Worm (Caenorhabditis elegans) whole organism, L2 larva: ENCODE data around the gene sulp-4.
A peak's percentile ranks its signal among the peaks of the same experiment; 100 is the strongest.

Source experiments
- C34F6.9 ChIP-seq: fragments of 150-350 bp; optimal IDR thresholded peaks from 2 replicates; lab custom pipeline; 2014; ENCODE audit warnings: missing biosample characterization, missing genetic modification characterization
- F13H6.1 ChIP-seq: sonication (generic microtip); optimal IDR thresholded peaks from 2 replicates; lab custom pipeline; 2016; ENCODE audit warnings: missing genetic modification characterization, missing compliant biosample characterization
- ZK546.5 ChIP-seq: sonication (generic microtip); optimal IDR thresholded peaks from 2 replicates; lab custom pipeline; 2017; ENCODE audit warnings: missing biosample characterization, missing genetic modification characterization
- aly-2 ChIP-seq: fragments of 150-350 bp; optimal IDR thresholded peaks from 2 replicates; lab custom pipeline; 2014; ENCODE audit warnings: missing biosample characterization, missing genetic modification characterization
- ama-1 ChIP-seq: fragments of 150-350 bp; optimal IDR thresholded peaks from 2 replicates; lab custom pipeline; 2018; ENCODE audit warnings: inconsistent platforms
- crh-2 ChIP-seq: sonication (generic microtip); optimal IDR thresholded peaks from 2 replicates; lab custom pipeline; 2017; ENCODE audit warnings: missing biosample characterization, missing genetic modification characterization
- egl-27 ChIP-seq: sonication (generic microtip); optimal IDR thresholded peaks from 3 replicates; lab custom pipeline; 2017; ENCODE audit warnings: missing biosample characterization, missing genetic modification reagents, missing genetic modification characterization
- fos-1 ChIP-seq: fragments of 150-350 bp; optimal IDR thresholded peaks from 2 replicates; lab custom pipeline; 2014; ENCODE audit warnings: missing biosample characterization, missing genetic modification characterization
- gmeb-1 ChIP-seq: fragments of 150-350 bp; optimal IDR thresholded peaks from 2 replicates; lab custom pipeline; 2014; ENCODE audit warnings: missing biosample characterization, missing genetic modification characterization
- lsy-2 ChIP-seq, 2 experiments: fragments of 150-350 bp in 1 of 2; sonication (generic microtip) in 1 of 2; optimal IDR thresholded peaks; 2 replicates each; lab custom pipeline; 2014 to 2017; ENCODE audit warnings: missing biosample characterization in 2 of 2, missing genetic modification characterization in 2 of 2
- mbf-1 ChIP-seq: sonication (generic microtip); optimal IDR thresholded peaks from 2 replicates; lab custom pipeline; 2017; ENCODE audit warnings: missing biosample characterization, missing genetic modification characterization
- nhr-11 ChIP-seq: fragments of 150-350 bp; optimal IDR thresholded peaks from 2 replicates; lab custom pipeline; 2014; ENCODE audit warnings: missing biosample characterization, missing genetic modification characterization
- nhr-129 ChIP-seq: fragments of 150-350 bp; optimal IDR thresholded peaks from 2 replicates; lab custom pipeline; 2014; ENCODE audit warnings: missing biosample characterization, missing genetic modification characterization
- nhr-21 ChIP-seq: fragments of 150-350 bp; optimal IDR thresholded peaks from 2 replicates; lab custom pipeline; 2014; ENCODE audit warnings: missing biosample characterization, missing genetic modification characterization
- nhr-23 ChIP-seq: fragments of 150-350 bp; optimal IDR thresholded peaks from 2 replicates; lab custom pipeline; 2014; ENCODE audit warnings: missing biosample characterization, missing genetic modification reagents, missing genetic modification characterization
- peb-1 ChIP-seq: fragments of 150-350 bp; optimal IDR thresholded peaks from 2 replicates; lab custom pipeline; 2014; ENCODE audit warnings: missing biosample characterization, missing genetic modification characterization
- sma-3 ChIP-seq: sonication (generic microtip); optimal IDR thresholded peaks from 2 replicates; lab custom pipeline; 2016; ENCODE audit warnings: missing genetic modification reagents, missing genetic modification characterization, missing compliant biosample characterization
- sma-9 ChIP-seq, 2 experiments: fragments of 150-350 bp in 1 of 2; sonication (generic microtip) in 1 of 2; optimal IDR thresholded peaks; 2 replicates each; lab custom pipeline; 2014 to 2016; ENCODE audit warnings: missing genetic modification characterization in 2 of 2, mild to moderate bottlenecking in 1 of 2, missing biosample characterization in 1 of 2, missing compliant biosample characterization in 1 of 2, missing genetic modification reagents in 1 of 2, moderate library complexity in 1 of 2
- unc-55 ChIP-seq: fragments of 150-350 bp; sonication (generic microtip); optimal IDR thresholded peaks from 3 replicates; lab custom pipeline; 2014; ENCODE audit warnings: missing biosample characterization, missing genetic modification reagents, missing genetic modification characterization
- ztf-1 ChIP-seq: fragments of 200-800 bp; sonication (Bioruptor generic); conservative IDR thresholded peaks from 2 replicates; pipeline ENCODE4 v1.3.6; 2022; ENCODE audit warnings: missing genetic modification characterization, missing compliant biosample characterization

Gene sulp-4

ce11 chrV:11921689-11922517 lies 46.7 kb downstream of the sulp-4 start:
- no peak for TF ChIP-seq nhr-23 (tag; lab: Kevin White, UChicago)
- peak; percentile 42 for TF ChIP-seq F13H6.1 (tag; lab: Kevin White, UChicago)
- TF ChIP-seq fos-1: peak; percentile 9
- TF ChIP-seq aly-2 (tag; lab: Kevin White, UChicago): no peak
- no peak for TF ChIP-seq gmeb-1 (tag; lab: Kevin White, UChicago)
- peak; percentile 49 for TF ChIP-seq sma-9 (GFP tag; optimal IDR thresholded peaks at IDR 0.05; lab: Kevin White, UChicago)
- no peak for TF ChIP-seq sma-9 (tag; optimal IDR thresholded peaks at IDR 0.05; lab: Kevin White, UChicago)
- TF ChIP-seq ZK546.5 (tag; lab: Kevin White, UChicago): no peak
- no peak for TF ChIP-seq egl-27
- TF ChIP-seq ama-1: no peak
- TF ChIP-seq lsy-2 (tag; optimal IDR thresholded peaks at IDR 0.05; lab: Kevin White, UChicago): peak in 1 of 2 experiments; percentile 31
- peak; percentile 62 for TF ChIP-seq C34F6.9
- TF ChIP-seq nhr-129 (tag; lab: Kevin White, UChicago): peak; percentile 63
- TF ChIP-seq crh-2 (tag; lab: Kevin White, UChicago): peak; percentile 54
- TF ChIP-seq sma-3: no peak
- TF ChIP-seq mbf-1 (tag; lab: Kevin White, UChicago): no peak
- TF ChIP-seq unc-55: peak; percentile 27
- no peak for TF ChIP-seq nhr-11 (tag; lab: Kevin White, UChicago)

DNA sequence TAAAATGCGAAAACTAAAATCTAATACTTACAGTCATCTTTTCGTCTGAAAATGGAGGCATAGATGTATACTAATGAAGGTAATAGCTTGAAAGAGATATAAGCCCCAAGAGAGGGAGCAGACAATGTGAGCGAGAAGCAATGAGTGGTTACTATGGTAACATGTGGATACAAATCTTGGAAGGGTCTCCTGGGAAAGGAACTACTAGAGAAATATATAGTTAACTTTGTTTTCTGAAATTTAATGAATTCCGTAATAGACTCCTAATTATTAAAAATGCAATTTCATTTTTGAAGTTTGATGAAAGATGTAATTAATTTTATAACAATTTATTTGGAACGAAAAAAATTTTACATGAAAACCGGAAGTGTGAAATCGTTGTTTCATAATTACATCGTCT lies 52.2 kb downstream of the sulp-4 start, which contains the start of gene osm-6:
Gene osm-6 (minus strand): TSS at position 101 of the 400 bp plus-strand sequence.
- TF ChIP-seq peb-1 (tag; lab: Kevin White, UChicago) (no peak), ztf-1 (GFP tag; lab: Robert Waterston, UW) (no peak), nhr-21 (tag; lab: Kevin White, UChicago) (no peak)
- TF ChIP-seq, all 48 proteins: peak for 0
